Fruit fly (Drosophila melanogaster) whole organism, embryonic: Measurements from ENCODE around the gene CG7309.
A peak's percentile ranks its signal among the peaks of the same experiment; 100 is the strongest.

Experiments used
- Aef1 ChIP-seq: fragments of 200-800 bp; sonication (Bioruptor generic); IDR thresholded peaks from 3 replicates; pipeline ENCODE4 v1.3.6; 2022; ENCODE audit warnings: missing biosample characterization, missing genetic modification characterization
- CG1024 ChIP-seq: fragments of 200-800 bp; sonication (Bioruptor generic); IDR thresholded peaks from 2 replicates; pipeline ENCODE4 v1.3.6; 2022; ENCODE audit warnings: missing biosample characterization, missing genetic modification characterization
- CG10979 ChIP-seq: fragments of 200-800 bp; sonication (Bioruptor generic); optimal IDR thresholded peaks from 2 replicates; lab custom pipeline; 2018; ENCODE audit warnings: missing biosample characterization, mild to moderate bottlenecking, missing genetic modification characterization, moderate library complexity
- CG11504 ChIP-seq: fragments of 200-800 bp; sonication (Bioruptor generic); optimal IDR thresholded peaks from 3 replicates; lab custom pipeline; 2019; ENCODE audit warnings: missing biosample characterization, mild to moderate bottlenecking, missing genetic modification characterization, moderate library complexity
- CG11695 ChIP-seq: fragments of 200-800 bp; sonication (Bioruptor generic); IDR thresholded peaks from 3 replicates; pipeline ENCODE4 v1.3.6; 2022; ENCODE audit warnings: missing biosample characterization, missing genetic modification characterization
- CG12104 ChIP-seq: fragments of 200-800 bp; sonication (Bioruptor generic); optimal IDR thresholded peaks from 3 replicates; lab custom pipeline; 2016; ENCODE audit warnings: missing biosample characterization, missing genetic modification characterization
- CG12236 ChIP-seq: fragments of 200-800 bp; sonication (Bioruptor generic); optimal IDR thresholded peaks from 2 replicates; lab custom pipeline; 2016; ENCODE audit warnings: missing biosample characterization, missing genetic modification characterization
- CG13775 ChIP-seq: fragments of 200-800 bp; sonication (Bioruptor generic); optimal IDR thresholded peaks from 3 replicates; lab custom pipeline; 2017; ENCODE audit warnings: missing biosample characterization, mild to moderate bottlenecking, missing genetic modification characterization
- CG14667 ChIP-seq: fragments of 200-800 bp; sonication (Bioruptor generic); IDR thresholded peaks from 2 replicates; pipeline ENCODE4 v1.3.6; 2022; ENCODE audit warnings: missing biosample characterization, missing genetic modification characterization
- CG15601 ChIP-seq: fragments of 200-800 bp; sonication (Bioruptor generic); optimal IDR thresholded peaks from 3 replicates; lab custom pipeline; 2019; ENCODE audit warnings: missing biosample characterization, mild to moderate bottlenecking, missing genetic modification characterization, moderate library complexity
- CG1602 ChIP-seq: fragments of 200-800 bp; sonication (Bioruptor generic); optimal IDR thresholded peaks from 3 replicates; lab custom pipeline; 2016; ENCODE audit warnings: missing biosample characterization, missing genetic modification characterization
- CG1603 ChIP-seq: fragments of 200-800 bp; sonication (Bioruptor generic); optimal IDR thresholded peaks from 2 replicates; lab custom pipeline; 2019; ENCODE audit warnings: missing biosample characterization, mild to moderate bottlenecking, missing genetic modification characterization, moderate library complexity
- CG17829 ChIP-seq: fragments of 200-800 bp; optimal IDR thresholded peaks from 2 replicates; lab custom pipeline; 2019; ENCODE audit warnings: missing biosample characterization, mild to moderate bottlenecking, missing genetic modification characterization, moderate library complexity
- CG30020 ChIP-seq: fragments of 200-800 bp; optimal IDR thresholded peaks from 2 replicates; lab custom pipeline; 2019; ENCODE audit warnings: missing biosample characterization, mild to moderate bottlenecking, missing genetic modification characterization, moderate library complexity
- CG30403 ChIP-seq: fragments of 200-800 bp; sonication (Bioruptor generic); optimal IDR thresholded peaks from 3 replicates; lab custom pipeline; 2016; ENCODE audit warnings: missing biosample characterization, missing genetic modification characterization
- CG31224 ChIP-seq: fragments of 200-800 bp; sonication (Bioruptor generic); IDR thresholded peaks from 2 replicates; pipeline ENCODE4 v1.3.6; 2022; ENCODE audit warnings: missing biosample characterization, missing genetic modification characterization
- CG4730 ChIP-seq: fragments of 200-800 bp; sonication (Bioruptor generic); IDR thresholded peaks from 2 replicates; pipeline ENCODE4 v1.3.6; 2022; ENCODE audit warnings: missing biosample characterization, missing genetic modification characterization
- CG6654 ChIP-seq: fragments of 200-800 bp; sonication (Bioruptor generic); optimal IDR thresholded peaks from 2 replicates; lab custom pipeline; 2017; ENCODE audit warnings: missing biosample characterization, mild to moderate bottlenecking, missing genetic modification characterization
- CG6854 ChIP-seq: fragments of 200-800 bp; sonication (Bioruptor generic); optimal IDR thresholded peaks from 3 replicates; lab custom pipeline; 2017; ENCODE audit warnings: missing biosample characterization, mild to moderate bottlenecking, missing genetic modification characterization
- CG7357 ChIP-seq: fragments of 200-800 bp; sonication (Bioruptor generic); IDR thresholded peaks from 3 replicates; pipeline ENCODE4 v1.3.6; 2022; ENCODE audit warnings: missing biosample characterization, missing genetic modification characterization
- CG7987 ChIP-seq: fragments of 200-800 bp; sonication (Bioruptor generic); optimal IDR thresholded peaks from 2 replicates; lab custom pipeline; 2018; ENCODE audit warnings: missing biosample characterization, mild to moderate bottlenecking, missing genetic modification characterization, moderate library complexity
- CG8388 ChIP-seq: fragments of 200-800 bp; sonication (Bioruptor generic); optimal IDR thresholded peaks from 2 replicates; lab custom pipeline; 2019; ENCODE audit warnings: missing biosample characterization, mild to moderate bottlenecking, missing genetic modification characterization, moderate library complexity
- Camta ChIP-seq: fragments of 200-800 bp; sonication (Bioruptor generic); optimal IDR thresholded peaks from 2 replicates; lab custom pipeline; 2016; ENCODE audit warnings: missing biosample characterization, missing genetic modification characterization
- Deaf1 ChIP-seq: fragments of 200-800 bp; optimal IDR thresholded peaks from 3 replicates; lab custom pipeline; 2019; ENCODE audit warnings: missing biosample characterization, mild to moderate bottlenecking, missing genetic modification characterization, moderate library complexity
- Ets65A ChIP-seq: fragments of 200-800 bp; sonication (Bioruptor generic); peaks from one replicate; lab custom pipeline; 2016; ENCODE audit warnings: missing biosample characterization, missing genetic modification characterization
- Jarid2 ChIP-seq: fragments of 200-800 bp; sonication (Bioruptor generic); optimal IDR thresholded peaks from 3 replicates; lab custom pipeline; 2017; ENCODE audit warnings: mild to moderate bottlenecking, missing biosample characterization, missing genetic modification reagents, missing genetic modification characterization
- Max ChIP-seq: fragments of 200-800 bp; sonication (Bioruptor generic); optimal IDR thresholded peaks from 2 replicates; lab custom pipeline; 2016; ENCODE audit warnings: missing biosample characterization, mild to moderate bottlenecking, missing genetic modification characterization
- Med ChIP-seq: fragments of 200-800 bp; sonication (Bioruptor generic); peaks from one replicate; lab custom pipeline; 2016; ENCODE audit warnings: missing biosample characterization, missing genetic modification characterization, mild to moderate bottlenecking, inconsistent platforms, moderate library complexity
- NC2β ChIP-seq: fragments of 200-800 bp; sonication (Bioruptor generic); optimal IDR thresholded peaks from 2 replicates; lab custom pipeline; 2016; ENCODE audit warnings: missing biosample characterization, missing genetic modification characterization
- Nf-YB ChIP-seq: fragments of 200-800 bp; sonication (Bioruptor generic); optimal IDR thresholded peaks from 3 replicates; lab custom pipeline; 2019; ENCODE audit warnings: missing biosample characterization, mild to moderate bottlenecking, missing genetic modification characterization, moderate library complexity
- amos ChIP-seq: fragments of 200-800 bp; sonication (Bioruptor generic); IDR thresholded peaks from 2 replicates; pipeline ENCODE4 v1.3.6; 2022; ENCODE audit warnings: missing biosample characterization, missing genetic modification characterization; ENCODE audit not compliant: partially characterized antibody
- aop ChIP-seq: fragments of 200-800 bp; sonication (Bioruptor generic); IDR thresholded peaks from 2 replicates; pipeline ENCODE4 v1.3.6; 2022; ENCODE audit warnings: missing biosample characterization, missing genetic modification characterization
- bab2 ChIP-seq: fragments of 200-800 bp; sonication (Bioruptor generic); optimal IDR thresholded peaks from 2 replicates; lab custom pipeline; 2016; ENCODE audit warnings: missing biosample characterization, missing genetic modification characterization
- caup ChIP-seq: fragments of 200-800 bp; sonication (Bioruptor generic); optimal IDR thresholded peaks from 3 replicates; lab custom pipeline; 2017; ENCODE audit warnings: missing biosample characterization, mild to moderate bottlenecking, missing genetic modification characterization, moderate library complexity; ENCODE audit not compliant: severe bottlenecking
- disco-r ChIP-seq: fragments of 200-800 bp; sonication (Bioruptor generic); optimal IDR thresholded peaks from 2 replicates; lab custom pipeline; 2016; ENCODE audit warnings: missing biosample characterization, missing genetic modification characterization
- dpn ChIP-seq, 2 experiments: fragments of 200-800 bp; sonication (Bioruptor generic); optimal IDR thresholded peaks; 3 replicates each; lab custom pipeline; 2016; ENCODE audit warnings: missing biosample characterization in 2 of 2, missing genetic modification characterization in 2 of 2
- fd64A ChIP-seq: fragments of 200-800 bp; sonication (Bioruptor generic); optimal IDR thresholded peaks from 3 replicates; lab custom pipeline; 2018; ENCODE audit warnings: missing biosample characterization, mild to moderate bottlenecking, missing genetic modification characterization
- gcm2 ChIP-seq: fragments of 200-800 bp; sonication (Bioruptor generic); optimal IDR thresholded peaks from 2 replicates; lab custom pipeline; 2016; ENCODE audit warnings: missing biosample characterization, missing genetic modification characterization
- gsb ChIP-seq: fragments of 200-800 bp; sonication (Bioruptor generic); IDR thresholded peaks from 2 replicates; pipeline ENCODE4 v1.3.6; 2022; ENCODE audit warnings: missing biosample characterization, missing genetic modification characterization
- gsb-n ChIP-seq: fragments of 200-800 bp; sonication (Bioruptor generic); optimal IDR thresholded peaks from 3 replicates; lab custom pipeline; 2018; ENCODE audit warnings: missing biosample characterization, mild to moderate bottlenecking, missing genetic modification characterization
- hth ChIP-seq: fragments of >200 bp; optimal IDR thresholded peaks from 2 replicates; lab custom pipeline; 2017; ENCODE audit warnings: inconsistent platforms
- inv ChIP-seq: fragments of 200-800 bp; sonication (Bioruptor generic); IDR thresholded peaks from 2 replicates; pipeline ENCODE4 v1.3.6; 2022; ENCODE audit warnings: missing biosample characterization, missing genetic modification characterization; ENCODE audit not compliant: partially characterized antibody
- klu ChIP-seq: fragments of 200-800 bp; sonication (Bioruptor generic); IDR thresholded peaks from 2 replicates; pipeline ENCODE4 v1.3.6; 2022; ENCODE audit warnings: missing biosample characterization, missing genetic modification characterization
- luna ChIP-seq: fragments of 200-800 bp; sonication (Bioruptor generic); optimal IDR thresholded peaks from 2 replicates; lab custom pipeline; 2016; ENCODE audit warnings: missing biosample characterization, missing genetic modification characterization
- nom ChIP-seq: fragments of 200-800 bp; sonication (Bioruptor generic); optimal IDR thresholded peaks from 2 replicates; lab custom pipeline; 2017; ENCODE audit warnings: missing biosample characterization, missing genetic modification characterization, mild to moderate bottlenecking, moderate library complexity, missing genetic modification reagents
- run ChIP-seq: fragments of 200-800 bp; sonication (Bioruptor generic); optimal IDR thresholded peaks from 3 replicates; lab custom pipeline; 2018; ENCODE audit warnings: missing biosample characterization, mild to moderate bottlenecking, missing genetic modification characterization
- shn ChIP-seq: fragments of 200-800 bp; sonication (Bioruptor generic); optimal IDR thresholded peaks from 3 replicates; lab custom pipeline; 2016; ENCODE audit warnings: missing biosample characterization, missing genetic modification characterization
- stc ChIP-seq: fragments of 200-800 bp; sonication (Bioruptor generic); IDR thresholded peaks from 2 replicates; pipeline ENCODE4 v1.3.6; 2022; ENCODE audit warnings: missing biosample characterization, missing genetic modification characterization
- usp ChIP-seq: fragments of >200 bp; optimal IDR thresholded peaks from 2 replicates; lab custom pipeline; 2017; ENCODE audit warnings: missing biosample characterization, missing genetic modification characterization
- vfl ChIP-seq: fragments of 200-800 bp; sonication (Bioruptor generic); optimal IDR thresholded peaks from 2 replicates; lab custom pipeline; 2016; ENCODE audit warnings: missing biosample characterization, missing genetic modification characterization
- yki ChIP-seq: fragments of >200 bp; optimal IDR thresholded peaks from 3 replicates; lab custom pipeline; 2018

Gene CG7309

dm6 chr2L:10856328-10856942, 52.3 kb downstream of the CG7309 start, which contains the start of gene Dnz1 (continued):
- TF ChIP-seq CG11504, result peak; percentile 58
- no peak for TF ChIP-seq usp
- TF ChIP-seq Jarid2 (GFP tag; lab: Kevin White, UChicago), result no peak
- peak; percentile 17; the same call in 1 of the 2 replicates for TF ChIP-seq CG31224 (GFP tag; lab: Robert Waterston, UW)
- TF ChIP-seq caup (GFP tag; lab: Kevin White, UChicago), result peak; percentile 45
- TF ChIP-seq Deaf1 (tag; lab: Kevin White, UChicago), result peak; percentile 35
- no peak for TF ChIP-seq yki (lab: Kevin White, UChicago)
- no peak for TF ChIP-seq CG6854 (GFP tag; lab: Kevin White, UChicago)
- no peak for TF ChIP-seq CG4730 (GFP tag; lab: Robert Waterston, UW)
- peak; percentile 45; the same call in 1 of the 3 replicates for TF ChIP-seq CG11695
- TF ChIP-seq CG7987 (GFP tag; lab: Kevin White, UChicago), result peak; percentile 4
- peak; percentile 10 for TF ChIP-seq CG8388 (GFP tag; lab: Kevin White, UChicago)
- peak; percentile 53 for TF ChIP-seq stc (GFP tag; lab: Robert Waterston, UW)
- TF ChIP-seq klu, result 0 out of 2 replicates have a peak, but pooled peaks have one; percentile 26
- TF ChIP-seq gcm2 (GFP tag; lab: Kevin White, UChicago), result no peak
- no peak for TF ChIP-seq gsb (GFP tag; lab: Robert Waterston, UW)
- TF ChIP-seq amos (GFP tag; lab: Robert Waterston, UW), result no peak
- peak; percentile 4 for TF ChIP-seq nom (GFP tag; lab: Kevin White, UChicago)
- no peak for TF ChIP-seq CG7357 (GFP tag; lab: Robert Waterston, UW)
- no peak for TF ChIP-seq NC2β (GFP tag; lab: Kevin White, UChicago)
- TF ChIP-seq CG12236 (GFP tag; lab: Kevin White, UChicago), result no peak
- peak; percentile 20 for TF ChIP-seq CG1602 (GFP tag; lab: Kevin White, UChicago)
- TF ChIP-seq CG17829 (tag; lab: Kevin White, UChicago), result peak; percentile 63
- no peak for TF ChIP-seq disco-r (GFP tag; lab: Kevin White, UChicago)
- no peak for TF ChIP-seq Nf-YB (GFP tag; lab: Kevin White, UChicago)
- peak; percentile 78 for TF ChIP-seq Ets65A (GFP tag; lab: Kevin White, UChicago)
- TF ChIP-seq dpn (GFP tag; optimal IDR thresholded peaks at IDR 0.05; lab: Kevin White, UChicago), result peak in 1 of 2 experiments; percentile 54
- TF ChIP-seq CG30020 (tag; lab: Kevin White, UChicago), result peak; percentile 14
- peak; percentile 69 for TF ChIP-seq CG30403 (GFP tag; lab: Kevin White, UChicago)
- TF ChIP-seq CG12104 (GFP tag; lab: Kevin White, UChicago), result peak; percentile 2
- peak; percentile 53 for TF ChIP-seq CG10979 (tag; lab: Kevin White, UChicago)
- TF ChIP-seq CG14667 (GFP tag; lab: Robert Waterston, UW), result no peak
- TF ChIP-seq vfl (GFP tag; lab: Kevin White, UChicago), result no peak
- no peak for TF ChIP-seq run (tag; lab: Kevin White, UChicago)
- TF ChIP-seq CG6654 (GFP tag; lab: Kevin White, UChicago), result no peak
- TF ChIP-seq shn (GFP tag; lab: Kevin White, UChicago), result no peak
- no peak for TF ChIP-seq aop (GFP tag; lab: Robert Waterston, UW)
- peak; percentile 42 for TF ChIP-seq CG1603 (tag; lab: Kevin White, UChicago)
- peak; percentile 75 for TF ChIP-seq Med (GFP tag; lab: Kevin White, UChicago)
- TF ChIP-seq inv (GFP tag; lab: Robert Waterston, UW), result no peak
- TF ChIP-seq CG1024 (GFP tag; lab: Robert Waterston, UW), result peak; percentile 54
- no peak for TF ChIP-seq luna (GFP tag; lab: Kevin White, UChicago)
- peak; percentile 3 for TF ChIP-seq Camta (GFP tag; lab: Kevin White, UChicago)
- peak; percentile 46 for TF ChIP-seq bab2
- TF ChIP-seq CG15601 (tag; lab: Kevin White, UChicago), result no peak
- TF ChIP-seq hth (lab: Kevin White, UChicago), result no peak
- no peak for TF ChIP-seq Max (GFP tag; lab: Kevin White, UChicago)
- peak; percentile 31 for TF ChIP-seq CG13775
- peak; percentile 54 for TF ChIP-seq gsb-n (tag; lab: Kevin White, UChicago)
- TF ChIP-seq Aef1 (GFP tag; lab: Robert Waterston, UW), result peak; percentile 27; the same call in 2 of the 3 replicates
- TF ChIP-seq fd64A (GFP tag; lab: Kevin White, UChicago), result no peak
